Worm (Caenorhabditis elegans): ENCODE results near the gene nhr-56.

The nhr-56 gene

ce11 chrV:2264925-2265324 lies 46.1 kb downstream of the nhr-56 start:
- no peak for TF ChIP-seq egl-44 (GFP tag; IDR thresholded peaks at IDR 0.05)
- TF ChIP-seq ccch-3 (GFP tag; optimal IDR thresholded peaks at IDR 0.05), result no peak
- no peak for TF ChIP-seq ztf-6 (GFP tag; IDR thresholded peaks at IDR 0.05)
- TF ChIP-seq ztf-28 (GFP tag; IDR thresholded peaks at IDR 0.05), result no peak
- TF ChIP-seq rec-8 (tag; optimal IDR thresholded peaks at IDR 0.05), result no peak
- no peak for TF ChIP-seq lin-40 (tag; optimal IDR thresholded peaks at IDR 0.05)
- TF ChIP-seq die-1 (tag; optimal IDR thresholded peaks at IDR 0.05), result no peak
- no peak for TF ChIP-seq ztf-25 (GFP tag; IDR thresholded peaks at IDR 0.05)
- TF ChIP-seq cebp-1 (GFP tag; IDR thresholded peaks at IDR 0.05), result no peak
- TF ChIP-seq cebp-1 (tag; optimal IDR thresholded peaks at IDR 0.05), result no peak
- TF ChIP-seq K11D2.4 (GFP tag; IDR thresholded peaks at IDR 0.05), result no peak
- no peak for TF ChIP-seq T07F8.4 (tag; optimal IDR thresholded peaks at IDR 0.05)
- TF ChIP-seq madf-8 (GFP tag; conservative IDR thresholded peaks at IDR 0.05), result no peak
- no peak for TF ChIP-seq tbx-9 (tag; optimal IDR thresholded peaks at IDR 0.05; ENCODE audit: borderline replicate concordance)

- no peak for TF ChIP-seq ekl-4 (GFP tag; IDR thresholded peaks at IDR 0.05)
- TF ChIP-seq ztf-6 (GFP tag; IDR thresholded peaks at IDR 0.05), result no peak
- no peak for TF ChIP-seq nhr-120 (GFP tag; IDR thresholded peaks at IDR 0.05)
- TF ChIP-seq ZK185.1 (tag; optimal IDR thresholded peaks at IDR 0.05; ENCODE audit: poor library complexity, severe bottlenecking), result no peak
- TF ChIP-seq sea-2 (GFP tag; IDR thresholded peaks at IDR 0.05), result no peak
- TF ChIP-seq B0261.1 (tag; optimal IDR thresholded peaks at IDR 0.05), result no peak
- no peak for TF ChIP-seq tbp1 (GFP tag; optimal IDR thresholded peaks at IDR 0.05)
- TF ChIP-seq K12H6.12 (tag; optimal IDR thresholded peaks at IDR 0.05), result no peak
- TF ChIP-seq C17E4.6 (GFP tag; IDR thresholded peaks at IDR 0.05), result no peak
- no peak for TF ChIP-seq F22D6.2 (tag; optimal IDR thresholded peaks at IDR 0.05)
- no peak for TF ChIP-seq lin-40 (tag; optimal IDR thresholded peaks at IDR 0.05)
- TF ChIP-seq C06A6.2 (GFP tag; conservative IDR thresholded peaks at IDR 0.05), result no peak
- no peak for TF ChIP-seq rcor-1 (GFP tag; IDR thresholded peaks at IDR 0.05)
- no peak for TF ChIP-seq pha-4 (tag; optimal IDR thresholded peaks at IDR 0.05)
- no peak for TF ChIP-seq chd-7 (tag; optimal IDR thresholded peaks at IDR 0.05)
- TF ChIP-seq T07F8.4 (tag; optimal IDR thresholded peaks at IDR 0.05), result no peak
- TF ChIP-seq madf-3 (GFP tag; IDR thresholded peaks at IDR 0.05), result no peak
- TF ChIP-seq attf-3 (GFP tag; conservative IDR thresholded peaks at IDR 0.05), result no peak
- TF ChIP-seq nfya-2 (GFP tag; IDR thresholded peaks at IDR 0.05), result no peak
- no peak for TF ChIP-seq mcd-1 (GFP tag; IDR thresholded peaks at IDR 0.05)
Measured at ce11 chrV:2266958-2267357, 48.2 kb downstream of the nhr-56 start, which contains the start of gene nhr-275. Gene nhr-275, minus strand, starts transcription at chrV:2267058.
